Worm (Caenorhabditis elegans) whole organism, L4 larva: ENCODE results near the gene med-1.
A peak's percentile ranks its signal among the peaks of the same experiment; 100 is the strongest.

Experiments
- F10B5.3 ChIP-seq: sonication (generic microtip); optimal IDR thresholded peaks from 2 replicates; lab custom pipeline; 2016; ENCODE audit warnings: mild to moderate bottlenecking, missing genetic modification characterization, missing compliant biosample characterization
- F26F4.8 ChIP-seq: fragments of 200-800 bp; sonication (Bioruptor generic); conservative IDR thresholded peaks from 2 replicates; pipeline ENCODE4 v1.3.6; 2022; ENCODE audit warnings: missing genetic modification characterization, missing compliant biosample characterization
- F37D6.2 ChIP-seq: sonication (generic microtip); optimal IDR thresholded peaks from 2 replicates; lab custom pipeline; 2016; ENCODE audit warnings: mild to moderate bottlenecking, missing genetic modification characterization, missing compliant biosample characterization
- T20F7.1 ChIP-seq: fragments of 200-800 bp; sonication (Bioruptor generic); optimal IDR thresholded peaks from 2 replicates; lab custom pipeline; 2018; ENCODE audit warnings: mild to moderate bottlenecking, missing genetic modification characterization, missing compliant biosample characterization
- Y5F2A.4 ChIP-seq: fragments of 200-800 bp; sonication (Bioruptor generic); optimal IDR thresholded peaks from 2 replicates; lab custom pipeline; 2018; ENCODE audit warnings: mild to moderate bottlenecking, missing genetic modification characterization, missing compliant biosample characterization
- ZK337.2 ChIP-seq: fragments of 200-800 bp; sonication (Bioruptor generic); IDR thresholded peaks from 2 replicates; pipeline ENCODE4 v1.3.6; 2022; ENCODE audit warnings: missing genetic modification reagents, missing genetic modification characterization, missing compliant biosample characterization
- aha-1 ChIP-seq: fragments of 150-350 bp; peaks from one replicate; lab custom pipeline; 2014; ENCODE audit warnings: missing biosample characterization, missing genetic modification characterization
- ama-1 ChIP-seq: fragments of 150-350 bp; optimal IDR thresholded peaks from 2 replicates; lab custom pipeline; 2014; ENCODE audit warnings: inconsistent platforms, mixed read lengths
- ceh-20 ChIP-seq: fragments of 200-800 bp; sonication (Bioruptor generic); IDR thresholded peaks from 2 replicates; pipeline ENCODE4 v1.3.6; 2022; ENCODE audit warnings: missing genetic modification reagents, missing genetic modification characterization, missing compliant biosample characterization
- ceh-28 ChIP-seq: fragments of 150-350 bp; optimal IDR thresholded peaks from 2 replicates; lab custom pipeline; 2014; ENCODE audit warnings: missing biosample characterization, missing genetic modification reagents, missing genetic modification characterization
- ceh-44 ChIP-seq: fragments of 200-800 bp; sonication (Bioruptor generic); IDR thresholded peaks from 2 replicates; pipeline ENCODE4 v1.3.6; 2022; ENCODE audit warnings: missing genetic modification reagents, missing genetic modification characterization, missing compliant biosample characterization
- ceh-62 ChIP-seq: sonication (generic microtip); optimal IDR thresholded peaks from 2 replicates; lab custom pipeline; 2017; ENCODE audit warnings: missing biosample characterization, missing genetic modification characterization
- ces-1 ChIP-seq: fragments of 150-350 bp; sonication (generic microtip); optimal IDR thresholded peaks from 4 replicates; lab custom pipeline; 2014; ENCODE audit warnings: missing biosample characterization, missing genetic modification reagents, missing genetic modification characterization
- cey-2 ChIP-seq: sonication (generic microtip); optimal IDR thresholded peaks from 3 replicates; lab custom pipeline; 2017; ENCODE audit warnings: missing genetic modification characterization, mild to moderate bottlenecking, missing compliant biosample characterization, antibody characterized with exemption, borderline replicate concordance; ENCODE audit not compliant: insufficient read depth
- ctbp-1 ChIP-seq: fragments of 200-800 bp; sonication (Bioruptor generic); IDR thresholded peaks from 2 replicates; pipeline ENCODE4 v1.3.6; 2022; ENCODE audit warnings: missing genetic modification reagents, missing genetic modification characterization, missing compliant biosample characterization
- daf-12 ChIP-seq: fragments of 150-350 bp; optimal IDR thresholded peaks from 2 replicates; lab custom pipeline; 2014; ENCODE audit warnings: missing biosample characterization, missing genetic modification reagents, missing genetic modification characterization
- daf-16 ChIP-seq, 3 experiments: sonication (generic microtip); optimal IDR thresholded peaks; 2 replicates each; lab custom pipeline; 2016 to 2017; ENCODE audit warnings: missing genetic modification characterization in 3 of 3, missing genetic modification reagents in 3 of 3, mild to moderate bottlenecking in 2 of 3, missing compliant biosample characterization in 2 of 3, missing biosample characterization in 1 of 3, moderate library complexity in 1 of 3
- daf-19 ChIP-seq: fragments of 200-800 bp; sonication (Bioruptor generic); conservative IDR thresholded peaks from 2 replicates; pipeline ENCODE4 v1.3.6; 2022; ENCODE audit warnings: missing genetic modification characterization, missing compliant biosample characterization
- duxl-1 ChIP-seq: sonication (generic microtip); optimal IDR thresholded peaks from 2 replicates; lab custom pipeline; 2016; ENCODE audit warnings: mild to moderate bottlenecking, missing genetic modification characterization, moderate library complexity, missing compliant biosample characterization; ENCODE audit not compliant: poor library complexity
- fos-1 ChIP-seq: fragments of 150-350 bp; optimal IDR thresholded peaks from 2 replicates; lab custom pipeline; 2014; ENCODE audit warnings: missing biosample characterization, missing genetic modification characterization
- hlh-30 ChIP-seq: sonication (generic microtip); optimal IDR thresholded peaks from 2 replicates; lab custom pipeline; 2017; ENCODE audit warnings: antibody characterized with exemption, mild to moderate bottlenecking, missing genetic modification characterization, missing compliant biosample characterization; ENCODE audit not compliant: insufficient read depth
- lin-1 ChIP-seq: fragments of 200-800 bp; sonication (Bioruptor generic); IDR thresholded peaks from 2 replicates; pipeline ENCODE4 v1.3.6; 2022; ENCODE audit warnings: missing genetic modification reagents, missing genetic modification characterization, missing compliant biosample characterization
- lin-15B ChIP-seq: fragments of 150-350 bp; sonication (generic microtip); optimal IDR thresholded peaks from 3 replicates; lab custom pipeline; 2014; ENCODE audit warnings: missing biosample characterization, missing genetic modification characterization
- lin-29 ChIP-seq: fragments of 200-800 bp; sonication (Bioruptor generic); IDR thresholded peaks from 2 replicates; pipeline ENCODE4 v1.3.6; 2022; ENCODE audit warnings: missing genetic modification reagents, missing genetic modification characterization, missing compliant biosample characterization
- lin-38 ChIP-seq: fragments of 200-800 bp; sonication (Bioruptor generic); IDR thresholded peaks from 2 replicates; pipeline ENCODE4 v1.3.6; 2022; ENCODE audit warnings: missing genetic modification reagents, missing genetic modification characterization, missing compliant biosample characterization
- lin-39 ChIP-seq: fragments of 150-350 bp; optimal IDR thresholded peaks from 2 replicates; lab custom pipeline; 2014; ENCODE audit warnings: missing biosample characterization, missing genetic modification reagents, missing genetic modification characterization
- lsy-2 ChIP-seq, 2 experiments: fragments of 150-350 bp in 1 of 2; sonication (generic microtip) in 1 of 2; optimal IDR thresholded peaks; 2 replicates each; lab custom pipeline; 2014 to 2017; ENCODE audit warnings: missing biosample characterization in 2 of 2, missing genetic modification characterization in 2 of 2
- madf-5 ChIP-seq, 2 experiments: fragments of 200-800 bp; sonication (Bioruptor generic); IDR thresholded peaks; 2 replicates each; pipeline ENCODE4 v1.3.6; 2022; ENCODE audit warnings: missing compliant biosample characterization in 2 of 2, missing genetic modification characterization in 2 of 2
- madf-9 ChIP-seq: fragments of 200-800 bp; sonication (Bioruptor generic); conservative IDR thresholded peaks from 2 replicates; pipeline ENCODE4 v1.3.6; 2022; ENCODE audit warnings: missing genetic modification reagents, missing genetic modification characterization, missing compliant biosample characterization
- mep-1 ChIP-seq: fragments of 150-350 bp; sonication (generic microtip); optimal IDR thresholded peaks from 3 replicates; lab custom pipeline; 2014; ENCODE audit warnings: missing biosample characterization, missing genetic modification characterization
- mes-2 ChIP-seq: sonication (generic microtip); optimal IDR thresholded peaks from 2 replicates; lab custom pipeline; 2016; ENCODE audit warnings: missing genotype, mild to moderate bottlenecking, missing genetic modification characterization, missing compliant biosample characterization; ENCODE audit not compliant: poor library complexity, severe bottlenecking
- mxl-2 ChIP-seq: fragments of 200-800 bp; sonication (Bioruptor generic); conservative IDR thresholded peaks from 2 replicates; pipeline ENCODE4 v1.3.6; 2022; ENCODE audit warnings: missing genetic modification reagents, missing genetic modification characterization, missing compliant biosample characterization
- nhr-10 ChIP-seq: fragments of 150-350 bp; optimal IDR thresholded peaks from 2 replicates; lab custom pipeline; 2014; ENCODE audit warnings: missing biosample characterization, missing genetic modification characterization
- nhr-11 ChIP-seq: fragments of 150-350 bp; optimal IDR thresholded peaks from 2 replicates; lab custom pipeline; 2014; ENCODE audit warnings: missing biosample characterization, missing genetic modification characterization
- nhr-111 ChIP-seq: fragments of 200-800 bp; sonication (Bioruptor generic); optimal IDR thresholded peaks from 2 replicates; lab custom pipeline; 2018; ENCODE audit warnings: mild to moderate bottlenecking, missing genetic modification characterization, missing compliant biosample characterization
- nhr-237 ChIP-seq: sonication (generic microtip); optimal IDR thresholded peaks from 2 replicates; lab custom pipeline; 2017; ENCODE audit warnings: missing biosample characterization, missing genetic modification characterization
- nhr-28 ChIP-seq: fragments of 150-350 bp; optimal IDR thresholded peaks from 2 replicates; lab custom pipeline; 2014; ENCODE audit warnings: missing biosample characterization, missing genetic modification characterization
- nhr-42 ChIP-seq: fragments of 200-800 bp; sonication (Bioruptor generic); IDR thresholded peaks from 2 replicates; pipeline ENCODE4 v1.3.6; 2022; ENCODE audit warnings: missing genetic modification characterization, missing compliant biosample characterization
- nhr-48 ChIP-seq: sonication (generic microtip); optimal IDR thresholded peaks from 2 replicates; lab custom pipeline; 2016; ENCODE audit warnings: mild to moderate bottlenecking, missing genetic modification characterization, missing compliant biosample characterization
- nhr-6 ChIP-seq: fragments of 150-350 bp; optimal IDR thresholded peaks from 2 replicates; lab custom pipeline; 2014; ENCODE audit warnings: missing biosample characterization, missing genetic modification characterization
- nhr-76 ChIP-seq: fragments of 150-350 bp; optimal IDR thresholded peaks from 2 replicates; lab custom pipeline; 2014; ENCODE audit warnings: missing biosample characterization, missing genetic modification characterization
- php-3 ChIP-seq: fragments of 200-800 bp; sonication (Bioruptor generic); IDR thresholded peaks from 2 replicates; pipeline ENCODE4 v1.3.6; 2022; ENCODE audit warnings: missing genetic modification reagents, missing genetic modification characterization, missing compliant biosample characterization
- set-16 ChIP-seq: fragments of 200-800 bp; sonication (Bioruptor generic); IDR thresholded peaks from 2 replicates; pipeline ENCODE4 v1.3.6; 2022; ENCODE audit warnings: missing genetic modification reagents, missing genetic modification characterization, missing compliant biosample characterization
- skn-1 ChIP-seq: fragments of 150-350 bp; optimal IDR thresholded peaks from 2 replicates; lab custom pipeline; 2014; ENCODE audit warnings: missing biosample characterization, missing genetic modification characterization
- snpc-1.2 ChIP-seq: fragments of 200-800 bp; sonication (Bioruptor generic); IDR thresholded peaks from 2 replicates; pipeline ENCODE4 v1.3.6; 2022; ENCODE audit warnings: missing genetic modification reagents, missing genetic modification characterization, missing compliant biosample characterization
- spr-1 ChIP-seq: sonication (generic microtip); optimal IDR thresholded peaks from 2 replicates; lab custom pipeline; 2016; ENCODE audit warnings: mild to moderate bottlenecking, missing genetic modification characterization, missing compliant biosample characterization
- tag-97 ChIP-seq: fragments of 200-800 bp; sonication (Bioruptor generic); IDR thresholded peaks from 2 replicates; pipeline ENCODE4 v1.3.6; 2022; ENCODE audit warnings: missing genetic modification characterization, missing compliant biosample characterization
- unc-130 ChIP-seq: sonication (generic microtip); optimal IDR thresholded peaks from 2 replicates; lab custom pipeline; 2016; ENCODE audit warnings: missing genetic modification reagents, missing genetic modification characterization, missing compliant biosample characterization
- unc-39 ChIP-seq: sonication (generic microtip); optimal IDR thresholded peaks from 2 replicates; lab custom pipeline; 2017; ENCODE audit warnings: missing biosample characterization, missing genetic modification characterization
- zfp-2 ChIP-seq: sonication (generic microtip); optimal IDR thresholded peaks from 2 replicates; lab custom pipeline; 2016; ENCODE audit warnings: mild to moderate bottlenecking, missing genetic modification characterization, missing compliant biosample characterization
- zip-11 ChIP-seq: fragments of 200-800 bp; sonication (Bioruptor generic); IDR thresholded peaks from 2 replicates; pipeline ENCODE4 v1.3.6; 2022; ENCODE audit warnings: missing genetic modification characterization, missing compliant biosample characterization

The med-1 gene

DNA sequence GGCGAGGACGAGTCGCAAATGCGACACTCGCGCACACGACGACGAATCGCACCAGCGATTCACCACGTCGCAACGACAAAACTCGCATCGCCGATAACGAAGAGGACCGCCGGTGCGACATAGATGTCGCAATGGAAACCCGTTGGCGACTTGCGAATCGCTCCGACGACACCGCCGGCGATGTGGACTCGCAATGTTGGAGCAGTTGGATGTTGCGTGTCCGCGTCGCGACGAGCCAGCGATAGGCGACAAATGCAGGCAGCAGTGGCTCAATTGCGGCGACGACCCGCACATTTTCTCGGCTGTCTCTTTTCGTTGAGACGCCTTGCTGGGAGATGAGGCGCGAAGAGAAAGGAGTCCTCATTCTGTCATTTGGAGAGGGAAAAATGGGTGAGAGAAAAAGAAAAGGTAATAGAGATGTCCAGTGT lies 21.7 kb downstream of the med-1 start (continued):
- TF ChIP-seq cey-2: no peak
- 0 out of 2 replicates have a peak, but pooled peaks have one; percentile 8 for TF ChIP-seq php-3 (GFP tag; lab: Robert Waterston, UW)
- TF ChIP-seq ZK337.2 (GFP tag; lab: Robert Waterston, UW): no peak
- TF ChIP-seq mes-2 (tag; lab: Kevin White, UChicago): peak; percentile 61
- peak; percentile 15 for TF ChIP-seq nhr-28 (tag; lab: Kevin White, UChicago)
- TF ChIP-seq tag-97: no peak
- TF ChIP-seq daf-16 (GFP tag; optimal IDR thresholded peaks at IDR 0.05; lab: Kevin White, UChicago): no peak
- peak; percentile 4 for TF ChIP-seq daf-16 (tag; optimal IDR thresholded peaks at IDR 0.05; lab: Kevin White, UChicago)
- TF ChIP-seq mep-1 (tag; lab: Kevin White, UChicago): peak; percentile 71
- no peak for TF ChIP-seq skn-1 (tag; lab: Kevin White, UChicago)
- TF ChIP-seq lin-29 (GFP tag; lab: Robert Waterston, UW): no peak
- TF ChIP-seq mxl-2 (GFP tag; lab: Robert Waterston, UW): no peak
- TF ChIP-seq hlh-30 (tag; lab: Kevin White, UChicago): peak; percentile 5
- TF ChIP-seq nhr-42: no peak
- TF ChIP-seq spr-1 (tag; lab: Kevin White, UChicago): no peak
- no peak for TF ChIP-seq nhr-76 (tag; lab: Kevin White, UChicago)
- TF ChIP-seq nhr-237: no peak
- TF ChIP-seq duxl-1 (tag; lab: Kevin White, UChicago): no peak
- peak in 1 of 2 experiments; percentile 40 for TF ChIP-seq lsy-2 (tag; optimal IDR thresholded peaks at IDR 0.05; lab: Kevin White, UChicago)
- TF ChIP-seq nhr-11 (tag; lab: Kevin White, UChicago): peak; percentile 2
- TF ChIP-seq nhr-10 (tag; lab: Kevin White, UChicago): no peak
- TF ChIP-seq T20F7.1 (GFP tag; lab: Kevin White, UChicago): no peak
- TF ChIP-seq lin-15B (tag; lab: Kevin White, UChicago): no peak
- TF ChIP-seq ces-1 (GFP tag; lab: Kevin White, UChicago): no peak
- TF ChIP-seq lin-38 (GFP tag; lab: Robert Waterston, UW): peak; percentile 49
- TF ChIP-seq Y5F2A.4: no peak
- TF ChIP-seq lin-39 (tag; lab: Kevin White, UChicago): no peak
- TF ChIP-seq nhr-48 (tag; lab: Kevin White, UChicago): no peak
- TF ChIP-seq unc-130: no peak
- TF ChIP-seq aha-1 (tag; lab: Kevin White, UChicago): peak; percentile 73
- peak; percentile 93 for TF ChIP-seq set-16 (GFP tag; lab: Robert Waterston, UW)
- TF ChIP-seq F26F4.8 (GFP tag; lab: Robert Waterston, UW): no peak
- no peak for TF ChIP-seq zfp-2
- no peak for TF ChIP-seq snpc-1.2 (GFP tag; lab: Robert Waterston, UW)
- TF ChIP-seq ctbp-1: peak; percentile 66
- peak; percentile 80 for TF ChIP-seq F37D6.2 (tag; lab: Kevin White, UChicago)
- TF ChIP-seq madf-9 (GFP tag; lab: Robert Waterston, UW): 0 out of 2 replicates have a peak, but pooled peaks have one; percentile 53
- peak; percentile 46; the same call in 1 of the 2 replicates for TF ChIP-seq ceh-20 (GFP tag; lab: Robert Waterston, UW)
- TF ChIP-seq lin-1 (GFP tag; lab: Robert Waterston, UW): no peak
- no peak for TF ChIP-seq unc-39 (tag; lab: Kevin White, UChicago)
- no peak for TF ChIP-seq ceh-44 (GFP tag; lab: Robert Waterston, UW)
- TF ChIP-seq madf-5 (GFP tag; IDR thresholded peaks at IDR 0.05; lab: Robert Waterston, UW): no peak
- TF ChIP-seq ceh-28 (tag; lab: Kevin White, UChicago): no peak
- TF ChIP-seq ama-1: no peak
- TF ChIP-seq daf-19 (GFP tag; lab: Robert Waterston, UW): no peak
- TF ChIP-seq fos-1: no peak
- no peak for TF ChIP-seq zip-11 (GFP tag; lab: Robert Waterston, UW)
- peak; percentile 10 for TF ChIP-seq F10B5.3 (tag; lab: Kevin White, UChicago)
- TF ChIP-seq daf-12 (tag; lab: Kevin White, UChicago): no peak
- TF ChIP-seq nhr-6 (tag; lab: Kevin White, UChicago): no peak
- no peak for TF ChIP-seq nhr-111 (GFP tag; lab: Kevin White, UChicago)
- TF ChIP-seq ceh-62: no peak
